Fruit fly (Drosophila melanogaster): ENCODE data around the gene CG2887.
A peak's percentile ranks its signal among the peaks of the same experiment; 100 is the strongest.

Gene CG2887

DNA sequence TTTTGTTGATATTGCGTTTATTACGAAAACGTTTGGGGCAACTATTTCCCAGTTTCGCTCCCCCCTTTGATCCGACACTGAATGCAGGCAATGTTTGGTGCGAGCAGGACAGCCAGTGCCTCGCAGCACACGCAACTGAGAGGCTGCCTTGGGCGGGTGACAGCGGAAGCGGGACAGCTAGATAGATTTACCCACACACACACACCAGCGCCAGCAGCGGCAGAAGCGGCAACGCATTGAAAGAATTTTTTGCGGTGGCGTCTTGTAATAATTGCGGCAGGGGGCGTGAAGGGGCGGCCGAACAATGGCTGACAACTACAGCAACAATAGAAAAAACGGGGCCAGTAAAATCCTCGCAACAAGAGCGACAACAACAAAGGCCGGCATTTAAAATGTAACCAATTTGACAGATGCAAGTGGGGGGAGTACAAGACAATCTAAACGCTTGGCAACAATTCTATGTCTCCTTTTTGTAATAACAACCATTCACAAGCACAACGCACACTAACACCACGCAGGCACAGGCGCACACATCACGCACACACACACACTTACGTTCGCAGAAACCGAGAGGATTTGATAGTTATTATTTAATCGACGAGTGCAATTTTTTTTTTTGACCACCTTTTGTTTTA, 5.6 kb downstream of the CG2887 start (continued):
- TF ChIP-seq pros (GFP tag; optimal IDR thresholded peaks at IDR 0.05) (peak; percentile 31), E2f2 (GFP tag; IDR thresholded peaks at IDR 0.05) (0 out of 2 replicates have a peak, but pooled peaks have one; percentile 24), CG12391 (tag; optimal IDR thresholded peaks at IDR 0.05) (no peak), Drgx (GFP tag; IDR thresholded peaks at IDR 0.05) (0 out of 2 replicates have a peak, but pooled peaks have one; percentile 22), maf-S (GFP tag; optimal IDR thresholded peaks at IDR 0.05) (no peak), CG12659 (GFP tag; optimal IDR thresholded peaks at IDR 0.05) (peak; percentile 59), CG13894 (tag; optimal IDR thresholded peaks at IDR 0.05) (no peak), HmgZ (tag; optimal IDR thresholded peaks at IDR 0.05) (peak; percentile 56), sens (GFP tag) (peak; percentile 51), CG15696 (tag; optimal IDR thresholded peaks at IDR 0.05) (no peak), HmgD (GFP tag; optimal IDR thresholded peaks at IDR 0.05) (peak; percentile 5), lbe (GFP tag; optimal IDR thresholded peaks at IDR 0.05) (no peak), CG8478 (optimal IDR thresholded peaks at IDR 0.05) (peak; percentile 87), amos (GFP tag; IDR thresholded peaks at IDR 0.05; ENCODE audit: partially characterized antibody) (peak; percentile 24; the same call in 1 of the 2 replicates), CG32767 (GFP tag; IDR thresholded peaks at IDR 0.05) (0 out of 2 replicates have a peak, but pooled peaks have one; percentile 18), CG4617 (GFP tag; optimal IDR thresholded peaks at IDR 0.05; ENCODE audit: borderline replicate concordance) (peak; percentile 16), bigmax (GFP tag; optimal IDR thresholded peaks at IDR 0.05) (no peak), Fer1 (GFP tag; optimal IDR thresholded peaks at IDR 0.05) (peak; percentile 19), Dad (GFP tag; optimal IDR thresholded peaks at IDR 0.05) (no peak), ci (GFP tag; IDR thresholded peaks at IDR 0.05) (peak; percentile 54; the same call in 1 of the 3 replicates), Med (GFP tag) (peak; percentile 87), CG6175 (GFP tag; IDR thresholded peaks at IDR 0.05) (peak; percentile 69; the same call in 2 of the 3 replicates), ftz-f1 (GFP tag; optimal IDR thresholded peaks at IDR 0.05) (peak; percentile 31), CG4360 (GFP tag; IDR thresholded peaks at IDR 0.05) (peak; percentile 42; the same call in 1 of the 2 replicates), CG34422 (GFP tag; IDR thresholded peaks at IDR 0.05) (peak; percentile 93), CG3847 (GFP tag; IDR thresholded peaks at IDR 0.05) (0 out of 2 replicates have a peak, but pooled peaks have one; percentile 12), CG2116 (GFP tag; optimal IDR thresholded peaks at IDR 0.05) (peak; percentile 27), CG2712 (tag; optimal IDR thresholded peaks at IDR 0.05) (peak; percentile 32)

DNA sequence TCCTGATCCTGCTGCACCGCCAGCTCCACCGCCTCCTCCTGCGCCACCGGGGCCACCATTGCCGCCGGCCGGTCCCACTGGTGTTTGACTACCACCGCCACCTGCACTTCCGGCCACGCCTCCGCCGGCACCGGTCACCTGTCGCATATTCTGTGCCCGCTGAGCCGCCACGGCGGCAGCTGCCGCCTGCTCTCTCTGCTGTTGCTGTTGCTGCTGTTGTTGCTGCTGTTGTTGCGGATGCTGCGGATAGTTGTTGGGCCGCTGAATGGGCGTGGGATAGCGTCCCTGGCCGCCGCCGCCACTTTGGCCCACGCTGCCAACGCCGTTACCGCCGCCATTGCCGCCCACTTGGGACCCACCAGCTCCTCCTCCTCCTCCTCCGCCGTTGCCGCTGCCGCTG, 13.8 kb downstream of the CG2887 start:
- TF ChIP-seq Bteb2 (GFP tag; optimal IDR thresholded peaks at IDR 0.05): no peak
- TF ChIP-seq Med (GFP tag): peak; percentile 63

DNA sequence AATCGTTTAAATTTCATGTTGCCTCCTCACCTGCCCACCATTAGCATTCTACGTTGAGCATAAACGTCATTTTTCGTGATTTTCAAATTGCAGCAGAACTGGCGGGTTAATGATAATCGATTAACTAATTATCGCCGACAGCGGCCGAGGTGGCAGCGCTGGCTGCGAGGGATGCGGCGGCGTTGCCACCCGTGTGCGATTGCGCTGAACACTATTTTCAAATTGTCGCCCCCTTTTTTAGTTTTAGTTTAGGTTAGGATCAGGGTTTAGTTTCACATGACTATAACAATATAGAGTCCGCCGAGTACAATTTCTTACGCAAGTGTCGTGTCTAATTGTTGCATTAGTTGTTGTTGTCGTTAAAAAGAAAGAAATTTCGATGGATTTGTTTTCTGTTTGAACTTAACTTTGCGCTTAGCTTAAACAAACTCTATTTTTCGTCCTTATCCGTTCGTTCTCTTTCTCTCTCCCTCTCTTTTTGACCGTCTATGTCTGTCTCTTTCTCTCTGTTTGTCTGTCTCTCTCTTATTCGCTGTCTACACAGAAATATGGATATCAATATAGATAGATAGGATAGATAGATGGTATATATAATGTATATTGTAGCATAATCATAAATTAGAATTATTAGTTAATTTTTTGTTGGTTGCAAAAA, 15.1 kb downstream of the CG2887 start:
- TF ChIP-seq HLH54F (GFP tag; optimal IDR thresholded peaks at IDR 0.05): no peak
- peak; percentile 25 for TF ChIP-seq zfh2 (GFP tag; optimal IDR thresholded peaks at IDR 0.05)
- peak; percentile 64 for TF ChIP-seq Med (GFP tag)
- peak; percentile 39 for TF ChIP-seq CG2712 (tag; optimal IDR thresholded peaks at IDR 0.05)
- peak; percentile 71; the same call in 2 of the 3 replicates for TF ChIP-seq Opbp (GFP tag; IDR thresholded peaks at IDR 0.05; ENCODE audit: partially characterized antibody)
- TF ChIP-seq nmo (GFP tag; optimal IDR thresholded peaks at IDR 0.05): peak; percentile 22
- 0 out of 3 replicates have a peak, but pooled peaks have one; percentile 19 for TF ChIP-seq zen2 (GFP tag; IDR thresholded peaks at IDR 0.05; ENCODE audit: partially characterized antibody)
- no peak for TF ChIP-seq Ada2b (GFP tag; IDR thresholded peaks at IDR 0.05)
- TF ChIP-seq row (GFP tag; IDR thresholded peaks at IDR 0.05): peak; percentile 33; the same call in 2 of the 3 replicates
- peak; percentile 1 for TF ChIP-seq CG9727 (GFP tag; optimal IDR thresholded peaks at IDR 0.05)
- peak; percentile 36 for TF ChIP-seq NC2β (GFP tag; optimal IDR thresholded peaks at IDR 0.05)
- no peak for TF ChIP-seq gce (GFP tag; IDR thresholded peaks at IDR 0.05)
- no peak for TF ChIP-seq hth (optimal IDR thresholded peaks at IDR 0.05)
- TF ChIP-seq TFAM (GFP tag; optimal IDR thresholded peaks at IDR 0.05): no peak
- TF ChIP-seq CG18764 (GFP tag; optimal IDR thresholded peaks at IDR 0.05): no peak
- TF ChIP-seq CG18599 (GFP tag; optimal IDR thresholded peaks at IDR 0.05): peak; percentile 16
- peak; percentile 51 for TF ChIP-seq vvl (GFP tag; IDR thresholded peaks at IDR 0.05)
- 0 out of 2 replicates have a peak, but pooled peaks have one; percentile 21 for TF ChIP-seq sob (GFP tag; IDR thresholded peaks at IDR 0.05)
- no peak for TF ChIP-seq Fer2 (tag; optimal IDR thresholded peaks at IDR 0.05)
- no peak for TF ChIP-seq sqz (GFP tag; optimal IDR thresholded peaks at IDR 0.05)
- TF ChIP-seq jumu (GFP tag; optimal IDR thresholded peaks at IDR 0.05): peak; percentile 1
